Worm (Caenorhabditis elegans): ENCODE results near the gene lin-23.

lin-23 gene

DNA sequence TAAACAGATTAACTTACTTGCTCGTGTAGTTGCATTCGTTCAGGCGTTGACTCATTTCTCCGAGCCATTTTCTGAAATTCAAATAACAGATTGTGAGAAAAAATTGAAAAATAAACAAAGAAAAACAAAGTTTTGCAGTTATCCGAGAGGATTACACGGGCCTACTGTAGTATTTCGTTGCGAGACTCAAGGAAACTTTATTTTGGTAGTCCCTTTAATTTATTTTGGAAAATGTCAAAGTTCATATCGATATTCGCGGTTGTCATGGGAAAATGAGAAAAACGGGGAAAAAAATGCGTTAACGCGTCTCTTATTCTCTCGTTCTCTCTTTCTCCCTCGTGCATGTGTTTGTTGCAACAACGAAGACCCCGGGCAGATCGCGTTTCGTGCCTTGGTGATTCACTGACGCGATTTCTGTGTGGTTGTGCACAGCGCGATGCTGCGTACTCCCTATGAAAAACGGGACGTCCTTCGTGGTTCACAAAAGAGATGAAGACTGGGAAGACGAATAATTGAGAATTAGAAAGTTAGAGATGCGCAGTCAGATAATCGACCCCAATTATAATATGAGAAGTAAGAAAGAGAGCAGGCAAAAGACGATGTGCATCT is 39.8 kb upstream of the lin-23 start, which contains the start of gene set-4 (continued):
- no peak for TF ChIP-seq T07F8.4 (tag; optimal IDR thresholded peaks at IDR 0.05)
- TF ChIP-seq zim-3 (tag; optimal IDR thresholded peaks at IDR 0.05): peak; percentile 11
- TF ChIP-seq him-1 (tag; optimal IDR thresholded peaks at IDR 0.05): peak; percentile 10
- no peak for TF ChIP-seq egl-44 (GFP tag; IDR thresholded peaks at IDR 0.05)
- TF ChIP-seq egl-18 (GFP tag; IDR thresholded peaks at IDR 0.05): peak; percentile 55; the same call in 1 of the 2 replicates
- TF ChIP-seq C06A6.2 (GFP tag; conservative IDR thresholded peaks at IDR 0.05): peak; percentile 76; the same call in 1 of the 2 replicates
- no peak for TF ChIP-seq tbx-9 (tag; optimal IDR thresholded peaks at IDR 0.05; ENCODE audit: borderline replicate concordance)
- no peak for TF ChIP-seq sdz-38 (tag; optimal IDR thresholded peaks at IDR 0.05)
- TF ChIP-seq F22D6.2 (tag; optimal IDR thresholded peaks at IDR 0.05): peak; percentile 44
- TF ChIP-seq B0336.3 (GFP tag; IDR thresholded peaks at IDR 0.05): peak; percentile 89
- TF ChIP-seq lin-35 (GFP tag; optimal IDR thresholded peaks at IDR 0.05): peak in 2 of 3 experiments; percentile 28 to 90
- TF ChIP-seq cebp-1 (GFP tag; IDR thresholded peaks at IDR 0.05): 0 out of 2 replicates have a peak, but pooled peaks have one; percentile 24
- peak; percentile 88 for TF ChIP-seq cebp-1 (tag; optimal IDR thresholded peaks at IDR 0.05)
- TF ChIP-seq ceh-40 (GFP tag; IDR thresholded peaks at IDR 0.05): no peak
- TF ChIP-seq let-526 (GFP tag; IDR thresholded peaks at IDR 0.05): 0 out of 2 replicates have a peak, but pooled peaks have one; percentile 51
- TF ChIP-seq mcd-1 (GFP tag; IDR thresholded peaks at IDR 0.05): peak; percentile 92
- TF ChIP-seq F10E7.11 (tag; optimal IDR thresholded peaks at IDR 0.05): no peak
- peak; percentile 42; the same call in 1 of the 2 replicates for TF ChIP-seq C17E4.6 (GFP tag; IDR thresholded peaks at IDR 0.05)
- TF ChIP-seq F57C9.4 (tag; optimal IDR thresholded peaks at IDR 0.05): no peak
- TF ChIP-seq Y67H2A.10 (GFP tag; conservative IDR thresholded peaks at IDR 0.05): no peak; the same call in 1 of the 2 replicates
- peak; percentile 50 for TF ChIP-seq gei-17 (GFP tag; optimal IDR thresholded peaks at IDR 0.05)
- no peak for TF ChIP-seq lag-1 (GFP tag; IDR thresholded peaks at IDR 0.05)
- TF ChIP-seq nfyb-1 (GFP tag; IDR thresholded peaks at IDR 0.05): peak; percentile 91
- TF ChIP-seq F33H1.4 (GFP tag; IDR thresholded peaks at IDR 0.05): peak; percentile 78
- peak; percentile 87 for TF ChIP-seq K12H6.12 (tag; optimal IDR thresholded peaks at IDR 0.05)
- TF ChIP-seq rec-8 (tag; optimal IDR thresholded peaks at IDR 0.05): no peak
- no peak for TF ChIP-seq bed-2 (GFP tag; IDR thresholded peaks at IDR 0.05)
- no peak for TF ChIP-seq F52B5.7 (tag; optimal IDR thresholded peaks at IDR 0.05)
- peak; percentile 62 for TF ChIP-seq xnd-1 (tag; optimal IDR thresholded peaks at IDR 0.05)
- peak; percentile 97 for TF ChIP-seq ztf-18 (tag; optimal IDR thresholded peaks at IDR 0.05)
- no peak for TF ChIP-seq ztf-6 (GFP tag; IDR thresholded peaks at IDR 0.05)
- no peak for TF ChIP-seq ztf-28 (GFP tag; IDR thresholded peaks at IDR 0.05)
- no peak for TF ChIP-seq attf-6 (GFP tag; IDR thresholded peaks at IDR 0.05)
- no peak for TF ChIP-seq nfya-2 (GFP tag; IDR thresholded peaks at IDR 0.05)
- no peak for TF ChIP-seq egrh-3 (GFP tag; IDR thresholded peaks at IDR 0.05)
- peak; percentile 57 for TF ChIP-seq nhr-90 (tag; optimal IDR thresholded peaks at IDR 0.05)
- no peak for TF ChIP-seq ztf-25 (GFP tag; IDR thresholded peaks at IDR 0.05)
- no peak for TF ChIP-seq mxl-1 (tag; optimal IDR thresholded peaks at IDR 0.05)
- no peak for TF ChIP-seq bed-1 (GFP tag; IDR thresholded peaks at IDR 0.05)
- no peak for TF ChIP-seq B0035.1 (tag; optimal IDR thresholded peaks at IDR 0.05)
- no peak for TF ChIP-seq B0261.1 (tag; optimal IDR thresholded peaks at IDR 0.05)
- TF ChIP-seq mel-28 (tag; optimal IDR thresholded peaks at IDR 0.05; ENCODE audit: borderline replicate concordance): no peak
- no peak for TF ChIP-seq ceh-79 (tag; optimal IDR thresholded peaks at IDR 0.05)
- peak; percentile 68 for TF ChIP-seq hmg-1.2 (GFP tag; IDR thresholded peaks at IDR 0.05)
- TF ChIP-seq Y79H2A.3 (GFP tag; conservative IDR thresholded peaks at IDR 0.05): no peak
- peak; percentile 82 for TF ChIP-seq Y53G8AR.9 (GFP tag; conservative IDR thresholded peaks at IDR 0.05)
- TF ChIP-seq nhr-27 (tag; optimal IDR thresholded peaks at IDR 0.05): no peak
- TF ChIP-seq madf-6 (GFP tag; IDR thresholded peaks at IDR 0.05): peak; percentile 79

Measured in whole organism, young adult.